Fruit fly (Drosophila melanogaster) whole organism, embryonic: ENCODE data around the gene Swip-1.
A peak's percentile ranks its signal among the peaks of the same experiment; 100 is the strongest.

ENCODE experiments used
- Blimp-1 ChIP-seq: fragments of 200-800 bp; sonication (Bioruptor generic); optimal IDR thresholded peaks from 3 replicates; lab custom pipeline; 2018; ENCODE audit warnings: missing biosample characterization, missing genetic modification characterization, mild to moderate bottlenecking, moderate library complexity, missing genetic modification reagents
- CG12391 ChIP-seq: fragments of 200-800 bp; sonication (Bioruptor generic); optimal IDR thresholded peaks from 3 replicates; lab custom pipeline; 2018; ENCODE audit warnings: missing biosample characterization, mild to moderate bottlenecking, missing genetic modification characterization, moderate library complexity
- CG13123 ChIP-seq: fragments of 200-800 bp; sonication (Bioruptor generic); optimal IDR thresholded peaks from 2 replicates; lab custom pipeline; 2016; ENCODE audit warnings: missing biosample characterization, missing genetic modification characterization
- CG17359 ChIP-seq: fragments of 200-800 bp; sonication (Bioruptor generic); optimal IDR thresholded peaks from 3 replicates; lab custom pipeline; 2018; ENCODE audit warnings: missing biosample characterization, mild to moderate bottlenecking, missing genetic modification characterization, moderate library complexity
- CG2116 ChIP-seq: fragments of 200-800 bp; sonication (Bioruptor generic); optimal IDR thresholded peaks from 3 replicates; lab custom pipeline; 2018; ENCODE audit warnings: missing biosample characterization, mild to moderate bottlenecking, missing genetic modification characterization
- CG2712 ChIP-seq: fragments of 200-800 bp; optimal IDR thresholded peaks from 3 replicates; lab custom pipeline; 2019; ENCODE audit warnings: missing biosample characterization, mild to moderate bottlenecking, missing genetic modification characterization, moderate library complexity
- CG3995 ChIP-seq: fragments of 200-800 bp; sonication (Bioruptor generic); optimal IDR thresholded peaks from 3 replicates; lab custom pipeline; 2016; ENCODE audit warnings: missing biosample characterization, missing genetic modification characterization
- CG4617 ChIP-seq: fragments of 200-800 bp; sonication (Bioruptor generic); optimal IDR thresholded peaks from 3 replicates; lab custom pipeline; 2016; ENCODE audit warnings: missing biosample characterization, missing genetic modification characterization, borderline replicate concordance
- CG5180 ChIP-seq: fragments of 200-800 bp; sonication (Bioruptor generic); optimal IDR thresholded peaks from 3 replicates; lab custom pipeline; 2017; ENCODE audit warnings: missing biosample characterization, missing genetic modification characterization, mild to moderate bottlenecking, moderate library complexity, missing genetic modification reagents
- CG7963 ChIP-seq: fragments of 200-800 bp; sonication (Bioruptor generic); IDR thresholded peaks from 3 replicates; pipeline ENCODE4 v1.3.6; 2022; ENCODE audit warnings: missing biosample characterization, missing genetic modification characterization; ENCODE audit not compliant: partially characterized antibody
- Dref ChIP-seq: fragments of 200-800 bp; sonication (Bioruptor generic); IDR thresholded peaks from 2 replicates; pipeline ENCODE4 v1.3.6; 2022; ENCODE audit warnings: missing biosample characterization, missing genetic modification characterization
- Fer2 ChIP-seq: fragments of 200-800 bp; sonication (Bioruptor generic); optimal IDR thresholded peaks from 2 replicates; lab custom pipeline; 2018; ENCODE audit warnings: missing biosample characterization, mild to moderate bottlenecking, missing genetic modification characterization, moderate library complexity
- Fer3 ChIP-seq: fragments of 200-800 bp; sonication (Bioruptor generic); optimal IDR thresholded peaks from 2 replicates; lab custom pipeline; 2018; ENCODE audit warnings: missing biosample characterization, mild to moderate bottlenecking, missing genetic modification characterization, moderate library complexity
- MBD-R2 ChIP-seq: fragments of 200-800 bp; sonication (Bioruptor generic); IDR thresholded peaks from 2 replicates; pipeline ENCODE4 v1.3.6; 2022; ENCODE audit warnings: missing biosample characterization, missing genetic modification characterization
- MESR4 ChIP-seq: fragments of 200-800 bp; sonication (Bioruptor generic); optimal IDR thresholded peaks from 2 replicates; lab custom pipeline; 2018; ENCODE audit warnings: missing biosample characterization, mild to moderate bottlenecking, missing genetic modification characterization, moderate library complexity
- Mad ChIP-seq: fragments of 200-800 bp; sonication (Bioruptor generic); optimal IDR thresholded peaks from 2 replicates; lab custom pipeline; 2016; ENCODE audit warnings: missing biosample characterization, missing genetic modification characterization
- Meics ChIP-seq: fragments of 200-800 bp; sonication (Bioruptor generic); optimal IDR thresholded peaks from 2 replicates; lab custom pipeline; 2017; ENCODE audit warnings: missing biosample characterization, mild to moderate bottlenecking, missing genetic modification characterization
- NC2β ChIP-seq: fragments of 200-800 bp; sonication (Bioruptor generic); optimal IDR thresholded peaks from 2 replicates; lab custom pipeline; 2016; ENCODE audit warnings: missing biosample characterization, missing genetic modification characterization
- Nf-YA ChIP-seq: fragments of 200-800 bp; sonication (Bioruptor generic); IDR thresholded peaks from 2 replicates; pipeline ENCODE4 v1.3.6; 2022; ENCODE audit warnings: missing biosample characterization, missing genetic modification characterization
- Nf-YC ChIP-seq: fragments of 200-800 bp; optimal IDR thresholded peaks from 3 replicates; lab custom pipeline; 2019; ENCODE audit warnings: missing biosample characterization, mild to moderate bottlenecking, missing genetic modification characterization, moderate library complexity
- Ravus ChIP-seq: fragments of 200-800 bp; sonication (Bioruptor generic); IDR thresholded peaks from 2 replicates; pipeline ENCODE4 v1.3.6; 2022; ENCODE audit warnings: missing biosample characterization, missing genetic modification characterization
- Rfx ChIP-seq: fragments of 200-800 bp; sonication (Bioruptor generic); IDR thresholded peaks from 2 replicates; pipeline ENCODE4 v1.3.6; 2022; ENCODE audit warnings: missing biosample characterization, missing genetic modification characterization
- amos ChIP-seq: fragments of 200-800 bp; sonication (Bioruptor generic); IDR thresholded peaks from 2 replicates; pipeline ENCODE4 v1.3.6; 2022; ENCODE audit warnings: missing biosample characterization, missing genetic modification characterization; ENCODE audit not compliant: partially characterized antibody
- ase ChIP-seq: fragments of 200-800 bp; sonication (Bioruptor generic); IDR thresholded peaks from 3 replicates; pipeline ENCODE4 v1.3.6; 2022; ENCODE audit warnings: missing biosample characterization, missing genetic modification characterization
- ato ChIP-seq: fragments of 200-800 bp; sonication (Bioruptor generic); IDR thresholded peaks from 2 replicates; pipeline ENCODE4 v1.3.6; 2022; ENCODE audit warnings: missing biosample characterization, missing genetic modification characterization; ENCODE audit not compliant: partially characterized antibody
- cato ChIP-seq: fragments of 200-800 bp; sonication (Bioruptor generic); optimal IDR thresholded peaks from 2 replicates; lab custom pipeline; 2016; ENCODE audit warnings: missing biosample characterization, missing genetic modification characterization, borderline replicate concordance
- caup ChIP-seq: fragments of 200-800 bp; sonication (Bioruptor generic); optimal IDR thresholded peaks from 3 replicates; lab custom pipeline; 2017; ENCODE audit warnings: missing biosample characterization, mild to moderate bottlenecking, missing genetic modification characterization, moderate library complexity; ENCODE audit not compliant: severe bottlenecking
- chinmo ChIP-seq: fragments of 200-800 bp; sonication (Bioruptor generic); IDR thresholded peaks from 4 replicates; pipeline ENCODE4 v1.3.6; 2022; ENCODE audit warnings: missing biosample characterization, missing genetic modification characterization; ENCODE audit not compliant: partially characterized antibody
- crc ChIP-seq: fragments of 200-800 bp; sonication (Bioruptor generic); optimal IDR thresholded peaks from 2 replicates; lab custom pipeline; 2016; ENCODE audit warnings: missing biosample characterization, missing genetic modification characterization
- crp ChIP-seq, 2 experiments: fragments of 200-800 bp; sonication (Bioruptor generic); optimal IDR thresholded peaks; 2 replicates in 1 of 2; 3 replicates in 1 of 2; lab custom pipeline; 2017; ENCODE audit warnings: missing biosample characterization in 2 of 2, missing genetic modification characterization in 2 of 2, mild to moderate bottlenecking in 1 of 2, moderate library complexity in 1 of 2
- ems ChIP-seq: fragments of 200-800 bp; sonication (Bioruptor generic); optimal IDR thresholded peaks from 3 replicates; lab custom pipeline; 2016; ENCODE audit warnings: missing biosample characterization, missing genetic modification characterization
- gem ChIP-seq: fragments of 200-800 bp; sonication (Bioruptor generic); optimal IDR thresholded peaks from 2 replicates; lab custom pipeline; 2019; ENCODE audit warnings: missing biosample characterization, mild to moderate bottlenecking, missing genetic modification characterization, moderate library complexity
- gro ChIP-seq: fragments of 200-800 bp; sonication (Bioruptor generic); optimal IDR thresholded peaks from 2 replicates; lab custom pipeline; 2016; ENCODE audit warnings: missing biosample characterization, missing genetic modification characterization
- gt ChIP-seq: fragments of 200-800 bp; sonication (Bioruptor generic); IDR thresholded peaks from 2 replicates; pipeline ENCODE4 v1.3.6; 2022; ENCODE audit warnings: missing biosample characterization, missing genetic modification characterization
- hbn ChIP-seq: fragments of 200-800 bp; sonication (Bioruptor generic); IDR thresholded peaks from 2 replicates; pipeline ENCODE4 v1.3.6; 2022; ENCODE audit warnings: missing biosample characterization, missing genetic modification characterization; ENCODE audit not compliant: partially characterized antibody
- kah ChIP-seq: fragments of 200-800 bp; sonication (Bioruptor generic); optimal IDR thresholded peaks from 2 replicates; lab custom pipeline; 2018; ENCODE audit warnings: missing biosample characterization, mild to moderate bottlenecking, missing genetic modification characterization
- knrl ChIP-seq: fragments of 200-800 bp; sonication (Bioruptor generic); IDR thresholded peaks from 3 replicates; pipeline ENCODE4 v1.3.6; 2022; ENCODE audit warnings: missing biosample characterization, missing genetic modification characterization; ENCODE audit not compliant: partially characterized antibody
- maf-S ChIP-seq: fragments of 200-800 bp; sonication (Bioruptor generic); optimal IDR thresholded peaks from 2 replicates; lab custom pipeline; 2016; ENCODE audit warnings: missing biosample characterization, missing genetic modification characterization
- nmo ChIP-seq: fragments of 200-800 bp; sonication (Bioruptor generic); optimal IDR thresholded peaks from 2 replicates; lab custom pipeline; 2018; ENCODE audit warnings: missing biosample characterization, mild to moderate bottlenecking, missing genetic modification characterization, moderate library complexity
- pho ChIP-seq: fragments of 200-800 bp; sonication (Bioruptor generic); optimal IDR thresholded peaks from 2 replicates; lab custom pipeline; 2016; ENCODE audit warnings: missing biosample characterization, missing genetic modification characterization
- phol ChIP-seq: fragments of 200-800 bp; sonication (Bioruptor generic); optimal IDR thresholded peaks from 3 replicates; lab custom pipeline; 2018; ENCODE audit warnings: missing biosample characterization, mild to moderate bottlenecking, missing genetic modification characterization, moderate library complexity
- pnt ChIP-seq: fragments of 200-800 bp; sonication (Bioruptor generic); optimal IDR thresholded peaks from 3 replicates; lab custom pipeline; 2016; ENCODE audit warnings: missing biosample characterization, missing genetic modification characterization
- rib ChIP-seq: fragments of 200-800 bp; sonication (Bioruptor generic); IDR thresholded peaks from 2 replicates; pipeline ENCODE4 v1.3.6; 2022; ENCODE audit warnings: missing biosample characterization, missing genetic modification characterization
- row ChIP-seq: fragments of 200-800 bp; sonication (Bioruptor generic); IDR thresholded peaks from 3 replicates; pipeline ENCODE4 v1.3.6; 2022; ENCODE audit warnings: missing biosample characterization, missing genetic modification characterization
- sc ChIP-seq, 3 experiments: fragments of >200 bp in 2 of 3; fragments of 200-800 bp in 1 of 3; sonication (Bioruptor generic) in 1 of 3; optimal IDR thresholded peaks; 2 replicates in 2 of 3; 3 replicates in 1 of 3; lab custom pipeline; 2017; ENCODE audit warnings: mild to moderate bottlenecking in 1 of 3, missing biosample characterization in 1 of 3, missing genetic modification characterization in 1 of 3, missing genetic modification reagents in 1 of 3
- sens ChIP-seq: fragments of 200-800 bp; sonication (Bioruptor generic); peaks from one replicate; lab custom pipeline; 2016; ENCODE audit warnings: missing biosample characterization, missing genetic modification characterization
- sna ChIP-seq: fragments of 200-800 bp; sonication (Bioruptor generic); IDR thresholded peaks from 2 replicates; pipeline ENCODE4 v1.3.6; 2022; ENCODE audit warnings: missing biosample characterization, missing genetic modification characterization; ENCODE audit not compliant: partially characterized antibody
- tio ChIP-seq: fragments of 200-800 bp; sonication (Bioruptor generic); optimal IDR thresholded peaks from 2 replicates; lab custom pipeline; 2017; ENCODE audit warnings: missing biosample characterization, missing genetic modification characterization, inconsistent platforms
- zf30C ChIP-seq: fragments of 200-800 bp; sonication (Bioruptor generic); optimal IDR thresholded peaks from 3 replicates; lab custom pipeline; 2018; ENCODE audit warnings: missing biosample characterization, mild to moderate bottlenecking, missing genetic modification characterization

Gene Swip-1

DNA sequence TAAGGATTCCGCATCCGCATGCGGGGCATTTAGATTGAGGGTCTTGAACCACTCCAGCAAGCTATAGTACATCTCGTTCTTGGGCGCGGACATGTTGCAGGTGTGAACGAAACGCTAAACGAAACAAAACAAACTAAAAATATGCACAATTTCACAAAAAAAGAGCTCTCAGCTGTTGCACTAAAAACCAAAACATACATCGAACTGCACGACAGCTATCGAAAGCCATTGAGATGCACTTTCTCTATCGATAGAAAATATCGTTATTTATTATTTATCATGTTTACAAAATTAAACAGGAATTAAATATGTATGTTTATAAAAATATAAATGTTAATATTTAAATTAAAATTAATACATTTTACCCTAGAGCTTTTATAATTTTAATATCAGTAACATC lies 46.2 kb upstream of the Swip-1 start, which contains the start of gene hook:
Gene hook (minus strand): TSS at position 211 of the 400 bp plus-strand sequence.
- TF ChIP-seq CG5180 (GFP tag; lab: Kevin White, UChicago) = no peak
- TF ChIP-seq CG7963 (GFP tag; lab: Robert Waterston, UW) = peak; percentile 45; the same call in 1 of the 3 replicates
- no peak for TF ChIP-seq gro (GFP tag; lab: Kevin White, UChicago)
- peak; percentile 68 for TF ChIP-seq MBD-R2
- no peak for TF ChIP-seq Nf-YC (tag; lab: Kevin White, UChicago)
- TF ChIP-seq Meics (GFP tag; lab: Kevin White, UChicago) = no peak
- TF ChIP-seq NC2β = no peak
- no peak for TF ChIP-seq sc (optimal IDR thresholded peaks at IDR 0.05; lab: Kevin White, UChicago)
- no peak for TF ChIP-seq sc (GFP tag; optimal IDR thresholded peaks at IDR 0.05; lab: Kevin White, UChicago)
- peak; percentile 69 for TF ChIP-seq Dref (GFP tag; lab: Robert Waterston, UW)
- TF ChIP-seq CG13123 (GFP tag; lab: Kevin White, UChicago) = no peak
- TF ChIP-seq crc (GFP tag; lab: Kevin White, UChicago) = no peak
- TF ChIP-seq caup = no peak
- peak; percentile 22 for TF ChIP-seq CG4617
- TF ChIP-seq kah (GFP tag; lab: Kevin White, UChicago) = no peak
- TF ChIP-seq Rfx (GFP tag; lab: Robert Waterston, UW) = 0 out of 2 replicates have a peak, but pooled peaks have one; percentile 14
- peak; percentile 8 for TF ChIP-seq nmo
- no peak for TF ChIP-seq CG3995
- no peak for TF ChIP-seq gt (GFP tag; lab: Robert Waterston, UW)
- TF ChIP-seq CG2116 (GFP tag; lab: Kevin White, UChicago) = peak; percentile 60
- TF ChIP-seq Blimp-1 (GFP tag; lab: Kevin White, UChicago) = no peak
- no peak for TF ChIP-seq pnt
- TF ChIP-seq rib (GFP tag; lab: Robert Waterston, UW) = no peak
- TF ChIP-seq amos (GFP tag; lab: Robert Waterston, UW) = peak; percentile 75
- no peak for TF ChIP-seq Ravus (GFP tag; lab: Robert Waterston, UW)
- TF ChIP-seq CG12391 (tag; lab: Kevin White, UChicago) = peak; percentile 14
- peak; percentile 81; the same call in 2 of the 4 replicates for TF ChIP-seq chinmo (GFP tag; lab: Robert Waterston, UW)
- TF ChIP-seq MESR4 = peak; percentile 45
- TF ChIP-seq gem (tag; lab: Kevin White, UChicago) = no peak
- TF ChIP-seq sna (GFP tag; lab: Robert Waterston, UW) = peak; percentile 82
- TF ChIP-seq Fer2 (tag; lab: Kevin White, UChicago) = no peak
- peak; percentile 75 for TF ChIP-seq hbn (GFP tag; lab: Robert Waterston, UW)
- no peak for TF ChIP-seq sens (GFP tag; lab: Kevin White, UChicago)
- TF ChIP-seq knrl (GFP tag; lab: Robert Waterston, UW) = peak; percentile 84
- TF ChIP-seq Nf-YA (GFP tag; lab: Robert Waterston, UW) = no peak
- no peak for TF ChIP-seq CG17359 (tag; lab: Kevin White, UChicago)
- TF ChIP-seq ems (GFP tag; lab: Kevin White, UChicago) = no peak
- TF ChIP-seq ato (GFP tag; lab: Robert Waterston, UW) = 0 out of 2 replicates have a peak, but pooled peaks have one; percentile 24
- no peak for TF ChIP-seq tio (GFP tag; lab: Kevin White, UChicago)
- peak; percentile 2 for TF ChIP-seq phol (tag; lab: Kevin White, UChicago)
- TF ChIP-seq crp (GFP tag; optimal IDR thresholded peaks at IDR 0.05; lab: Kevin White, UChicago) = peak in 1 of 2 experiments; percentile 76
- TF ChIP-seq Mad (GFP tag; lab: Kevin White, UChicago) = no peak
- no peak for TF ChIP-seq pho (GFP tag; lab: Kevin White, UChicago)
- no peak for TF ChIP-seq cato (GFP tag; lab: Kevin White, UChicago)
- no peak for TF ChIP-seq maf-S (GFP tag; lab: Kevin White, UChicago)
- peak; percentile 49; the same call in 2 of the 3 replicates for TF ChIP-seq row (GFP tag; lab: Robert Waterston, UW)
- peak; percentile 24 for TF ChIP-seq CG2712
- no peak for TF ChIP-seq zf30C (GFP tag; lab: Kevin White, UChicago)
- TF ChIP-seq Fer3 (tag; lab: Kevin White, UChicago) = no peak
- TF ChIP-seq ase (GFP tag; lab: Robert Waterston, UW) = no peak
